Worm (Caenorhabditis elegans) whole organism, early embryonic: Measurements from ENCODE around the gene T27E4.5.

Experiments
- B0310.2 ChIP-seq: sonication (generic microtip); optimal IDR thresholded peaks from 2 replicates; lab custom pipeline; 2016; ENCODE audit warnings: mild to moderate bottlenecking, missing genetic modification characterization, missing compliant biosample characterization
- F13C5.2 ChIP-seq: sonication (generic microtip); optimal IDR thresholded peaks from 2 replicates; lab custom pipeline; 2017; ENCODE audit warnings: mild to moderate bottlenecking, missing genetic modification characterization, inconsistent platforms, missing compliant biosample characterization
- aly-1 ChIP-seq: sonication (generic microtip); optimal IDR thresholded peaks from 2 replicates; lab custom pipeline; 2016; ENCODE audit warnings: missing genetic modification characterization, missing compliant biosample characterization
- ama-1 ChIP-seq: fragments of 150-350 bp; optimal IDR thresholded peaks from 2 replicates; lab custom pipeline; 2014
- ceh-13 ChIP-seq: fragments of 200-800 bp; sonication (Bioruptor generic); optimal IDR thresholded peaks from 2 replicates; lab custom pipeline; 2018; ENCODE audit warnings: mild to moderate bottlenecking, missing genetic modification characterization, missing compliant biosample characterization
- ceh-36 ChIP-seq: sonication (generic microtip); optimal IDR thresholded peaks from 2 replicates; lab custom pipeline; 2016; ENCODE audit warnings: missing genetic modification characterization, inconsistent platforms, missing compliant biosample characterization
- ets-7 ChIP-seq: sonication (generic microtip); optimal IDR thresholded peaks from 2 replicates; lab custom pipeline; 2016; ENCODE audit warnings: missing genotype, missing genetic modification characterization, missing compliant biosample characterization
- flt-1 ChIP-seq: fragments of 200-800 bp; sonication (Bioruptor generic); IDR thresholded peaks from 2 replicates; pipeline ENCODE4 v1.3.6; 2022; ENCODE audit warnings: missing genetic modification characterization, missing compliant biosample characterization
- hmbx-1 ChIP-seq: sonication (generic microtip); optimal IDR thresholded peaks from 2 replicates; lab custom pipeline; 2016; ENCODE audit warnings: mild to moderate bottlenecking, missing genetic modification characterization, missing compliant biosample characterization
- hmg-4 ChIP-seq: fragments of 200-800 bp; sonication (Bioruptor generic); optimal IDR thresholded peaks from 2 replicates; lab custom pipeline; 2018; ENCODE audit warnings: mild to moderate bottlenecking, missing genetic modification characterization, missing compliant biosample characterization
- hnd-1 ChIP-seq: sonication (generic microtip); optimal IDR thresholded peaks from 2 replicates; lab custom pipeline; 2016; ENCODE audit warnings: missing genetic modification characterization, missing compliant biosample characterization
- pes-1 ChIP-seq: fragments of 200-800 bp; sonication (Bioruptor generic); IDR thresholded peaks from 2 replicates; pipeline ENCODE4 v1.3.6; 2022; ENCODE audit warnings: missing genetic modification reagents, missing genetic modification characterization, missing compliant biosample characterization
- scrt-1 ChIP-seq: fragments of 200-800 bp; sonication (Bioruptor generic); IDR thresholded peaks from 2 replicates; pipeline ENCODE4 v1.3.6; 2022; ENCODE audit warnings: missing genetic modification characterization, missing compliant biosample characterization
- sea-1 ChIP-seq: fragments of 200-800 bp; sonication (Bioruptor generic); conservative IDR thresholded peaks from 2 replicates; pipeline ENCODE4 v1.3.6; 2022; ENCODE audit warnings: missing genetic modification characterization, missing compliant biosample characterization
- tbx-11 ChIP-seq: fragments of 200-800 bp; sonication (Bioruptor generic); IDR thresholded peaks from 2 replicates; pipeline ENCODE4 v1.3.6; 2022; ENCODE audit warnings: missing genetic modification characterization, missing compliant biosample characterization
- tbx-37 ChIP-seq: fragments of 200-800 bp; sonication (Bioruptor generic); conservative IDR thresholded peaks from 2 replicates; pipeline ENCODE4 v1.3.6; 2022; ENCODE audit warnings: missing genetic modification reagents, missing genetic modification characterization, missing compliant biosample characterization
- tra-4 ChIP-seq: sonication (generic microtip); optimal IDR thresholded peaks from 2 replicates; lab custom pipeline; 2017; ENCODE audit warnings: missing genetic modification characterization, missing compliant biosample characterization

Gene T27E4.5

DNA sequence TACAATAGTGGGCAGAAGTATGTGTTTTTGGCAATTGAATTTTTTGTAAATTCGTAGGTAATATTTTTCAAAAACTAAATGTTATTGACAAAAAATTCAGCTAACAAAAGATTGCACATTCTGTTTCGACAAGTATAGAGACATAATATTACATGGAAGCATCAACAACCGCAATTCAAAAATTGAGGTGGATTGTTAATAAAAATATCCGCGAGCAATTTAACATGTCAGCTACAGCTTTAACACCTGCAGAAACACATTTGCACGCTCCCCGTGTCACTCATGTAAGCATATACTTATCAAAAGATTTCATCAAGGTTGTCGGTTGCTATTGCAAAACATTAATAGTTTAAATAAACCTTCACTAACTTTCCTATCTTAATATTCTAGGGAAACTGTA is 33.9 kb downstream of the T27E4.5 start, which contains the start of gene srsx-34:
TSS of gene srsx-34 (plus strand) at position 301 of the 400 bp plus-strand sequence.
- TF ChIP-seq hmbx-1 (tag; lab: Kevin White, UChicago) (no peak), ets-7 (no peak), aly-1 (no peak), hnd-1 (tag; lab: Kevin White, UChicago) (no peak), tbx-37 (GFP tag; lab: Robert Waterston, UW) (no peak), pes-1 (GFP tag; lab: Robert Waterston, UW) (no peak), flt-1 (no peak), tra-4 (tag; lab: Kevin White, UChicago) (no peak), ceh-13 (GFP tag; lab: Kevin White, UChicago) (no peak)

DNA sequence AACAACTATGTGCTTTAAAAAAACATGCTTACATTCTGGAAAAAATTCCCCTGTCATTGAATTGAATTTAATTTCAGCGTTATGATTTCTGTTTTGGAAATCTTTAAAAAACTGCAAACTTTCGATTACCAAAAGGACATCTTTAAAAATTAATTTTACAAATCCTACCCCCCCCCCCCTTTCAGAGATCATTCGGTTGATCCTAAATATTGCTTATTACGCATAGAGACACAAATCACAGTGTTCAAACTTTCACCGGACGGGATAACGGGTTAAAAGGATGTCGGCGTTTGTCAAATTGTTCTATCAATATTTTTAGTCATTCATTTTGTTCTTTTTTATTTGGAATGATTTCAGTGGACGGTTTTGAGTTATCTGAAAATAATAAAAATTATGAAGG is 36.3 kb downstream of the T27E4.5 start, which contains the start of gene C25E10.4:
TSS of gene C25E10.4 (plus strand) at position 301 of the 400 bp plus-strand sequence.
- no peak for TF ChIP-seq flt-1
- TF ChIP-seq sea-1 = no peak
- TF ChIP-seq ceh-13 (GFP tag; lab: Kevin White, UChicago) = no peak
- TF ChIP-seq hmbx-1 (tag; lab: Kevin White, UChicago) = no peak
- TF ChIP-seq F13C5.2 = no peak
- no peak for TF ChIP-seq hnd-1 (tag; lab: Kevin White, UChicago)

ce11 chrV:9030248-9030647 is 39.3 kb downstream of the T27E4.5 start, which contains the start of gene C25E10.5:
Gene C25E10.5, plus strand, starts transcription at chrV:9030548.
- TF ChIP-seq ama-1 (lab: Kevin White, UChicago) (no peak), scrt-1 (GFP tag; lab: Robert Waterston, UW) (no peak), sea-1 (no peak)

DNA sequence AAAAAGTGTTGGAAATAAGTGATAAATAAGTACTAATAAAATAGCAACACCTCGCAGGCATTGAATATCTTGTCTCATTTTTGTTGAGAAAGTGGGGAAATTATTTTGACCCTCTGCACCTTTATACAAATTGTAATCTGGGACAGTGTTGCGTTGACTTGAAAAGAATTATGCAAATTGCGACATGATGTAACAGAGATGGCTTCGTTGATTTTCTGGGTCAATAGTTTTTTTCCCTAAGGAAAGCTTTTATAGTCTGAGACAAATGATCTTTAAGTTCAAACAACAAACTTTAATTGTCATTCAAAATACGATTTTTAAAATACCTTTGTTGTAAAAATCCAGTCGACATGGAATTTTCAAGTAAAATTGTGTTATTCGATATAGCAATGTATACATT is 44.9 kb downstream of the T27E4.5 start, which contains the start of gene bus-1:
TSS of gene bus-1 (minus strand) at position 101 of the 400 bp plus-strand sequence.
- TF ChIP-seq tbx-11 (GFP tag; lab: Robert Waterston, UW) = no peak
- no peak for TF ChIP-seq sea-1
- no peak for TF ChIP-seq hmg-4 (GFP tag; lab: Kevin White, UChicago)
- TF ChIP-seq ets-7 = no peak
- no peak for TF ChIP-seq ama-1 (lab: Kevin White, UChicago)
- no peak for TF ChIP-seq pes-1 (GFP tag; lab: Robert Waterston, UW)
- TF ChIP-seq B0310.2 (tag; lab: Kevin White, UChicago) = no peak
- no peak for TF ChIP-seq F13C5.2
- no peak for TF ChIP-seq ceh-13 (GFP tag; lab: Kevin White, UChicago)
- no peak for TF ChIP-seq scrt-1 (GFP tag; lab: Robert Waterston, UW)
- TF ChIP-seq tra-4 (tag; lab: Kevin White, UChicago) = no peak

DNA sequence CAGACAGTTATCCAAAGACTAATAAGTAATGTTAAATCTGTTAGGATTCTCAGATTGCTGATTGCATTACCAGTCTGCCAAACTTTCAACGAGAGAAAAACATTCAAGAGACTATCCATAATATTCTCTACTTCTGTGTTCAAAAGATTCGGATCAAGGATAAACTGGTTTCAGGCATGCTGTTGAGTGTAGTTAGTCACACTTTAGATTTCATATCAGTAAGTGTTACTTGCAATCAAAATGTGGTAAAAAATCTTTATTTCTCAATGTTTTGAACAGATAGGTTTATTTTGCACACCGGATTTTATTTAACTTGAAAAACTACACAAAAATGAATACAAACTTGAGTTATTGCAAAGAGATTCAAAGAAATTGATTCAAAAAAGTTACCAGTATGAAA is 47.5 kb downstream of the T27E4.5 start, which contains the start of gene oac-41:
TSS of gene oac-41 (minus strand) at position 101 of the 400 bp plus-strand sequence.
- TF ChIP-seq ceh-36 (tag; lab: Kevin White, UChicago) (no peak), tra-4 (tag; lab: Kevin White, UChicago) (no peak), scrt-1 (GFP tag; lab: Robert Waterston, UW) (no peak), tbx-37 (GFP tag; lab: Robert Waterston, UW) (no peak), aly-1 (no peak), ama-1 (lab: Kevin White, UChicago) (no peak), hmg-4 (GFP tag; lab: Kevin White, UChicago) (no peak), hmbx-1 (tag; lab: Kevin White, UChicago) (no peak), hnd-1 (tag; lab: Kevin White, UChicago) (no peak)

ce11 chrV:9018871-9019270 is 50.7 kb downstream of the T27E4.5 start:
- TF ChIP-seq hmg-4 (GFP tag; lab: Kevin White, UChicago) (no peak), ets-7 (no peak), tbx-37 (GFP tag; lab: Robert Waterston, UW) (no peak), hmbx-1 (tag; lab: Kevin White, UChicago) (no peak), tbx-11 (GFP tag; lab: Robert Waterston, UW) (no peak), sea-1 (no peak), B0310.2 (tag; lab: Kevin White, UChicago) (no peak), F13C5.2 (no peak), ceh-36 (tag; lab: Kevin White, UChicago) (no peak), scrt-1 (GFP tag; lab: Robert Waterston, UW) (no peak), ceh-13 (GFP tag; lab: Kevin White, UChicago) (no peak), flt-1 (no peak), pes-1 (GFP tag; lab: Robert Waterston, UW) (no peak), ama-1 (lab: Kevin White, UChicago) (no peak), hnd-1 (tag; lab: Kevin White, UChicago) (no peak), aly-1 (no peak), tra-4 (tag; lab: Kevin White, UChicago) (no peak)
